Fruit fly (Drosophila melanogaster): ENCODE results near the gene CG5391.

DNA sequence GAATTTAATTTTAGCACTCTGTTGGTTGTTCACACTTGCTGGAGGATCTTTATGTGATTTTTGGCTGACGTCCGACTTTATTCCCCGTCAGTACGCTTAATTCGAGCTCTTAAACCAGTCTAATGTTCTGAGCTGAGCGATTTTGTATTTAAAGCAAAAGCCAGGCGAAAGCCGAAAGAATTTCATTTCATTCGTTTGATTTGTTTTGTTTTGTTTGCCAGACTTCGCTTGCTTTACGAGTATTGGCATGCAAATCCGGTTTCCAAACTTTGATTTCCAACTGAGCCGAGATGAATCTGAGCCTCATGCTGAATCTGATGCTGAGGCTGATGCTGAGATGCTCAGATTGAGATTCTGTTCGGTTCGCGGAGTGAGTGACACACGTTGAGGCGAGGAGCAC, at the start of gene CG5391:
- TF ChIP-seq usp (GFP tag; optimal IDR thresholded peaks at IDR 0.05), result no peak
- TF ChIP-seq pan (optimal IDR thresholded peaks at IDR 0.05), result no peak

Measured in whole organism.